Fruit fly (Drosophila melanogaster) whole organism, embryonic: ENCODE measurements around the gene Usp5.
A peak's percentile ranks its signal among the peaks of the same experiment; 100 is the strongest.

Experiments used
- Bdp1 ChIP-seq: fragments of 200-800 bp; sonication (Bioruptor generic); optimal IDR thresholded peaks from 3 replicates; lab custom pipeline; 2016; ENCODE audit warnings: missing biosample characterization, missing genetic modification characterization
- CG10147 ChIP-seq: fragments of 200-800 bp; sonication (Bioruptor generic); optimal IDR thresholded peaks from 2 replicates; lab custom pipeline; 2019; ENCODE audit warnings: missing biosample characterization, mild to moderate bottlenecking, missing genetic modification characterization, moderate library complexity
- CG10267 ChIP-seq: fragments of 200-800 bp; sonication (Bioruptor generic); optimal IDR thresholded peaks from 2 replicates; lab custom pipeline; 2018; ENCODE audit warnings: missing biosample characterization, mild to moderate bottlenecking, missing genetic modification characterization, moderate library complexity
- CG11398 ChIP-seq: fragments of 200-800 bp; sonication (Bioruptor generic); optimal IDR thresholded peaks from 2 replicates; lab custom pipeline; 2016; ENCODE audit warnings: missing biosample characterization, missing genetic modification characterization
- CG12744 ChIP-seq: fragments of 200-800 bp; sonication (Bioruptor generic); optimal IDR thresholded peaks from 2 replicates; lab custom pipeline; 2016; ENCODE audit warnings: missing biosample characterization, missing genetic modification characterization
- CG15011 ChIP-seq: fragments of 200-800 bp; sonication (Bioruptor generic); optimal IDR thresholded peaks from 3 replicates; lab custom pipeline; 2018; ENCODE audit warnings: missing biosample characterization, mild to moderate bottlenecking, missing genetic modification characterization
- CG15601 ChIP-seq: fragments of 200-800 bp; sonication (Bioruptor generic); optimal IDR thresholded peaks from 3 replicates; lab custom pipeline; 2019; ENCODE audit warnings: missing biosample characterization, mild to moderate bottlenecking, missing genetic modification characterization, moderate library complexity
- CG16779 ChIP-seq: fragments of 200-800 bp; sonication (Bioruptor generic); IDR thresholded peaks from 2 replicates; pipeline ENCODE4 v1.3.6; 2022; ENCODE audit warnings: missing biosample characterization, missing genetic modification characterization
- CG30431 ChIP-seq: fragments of 200-800 bp; sonication (Bioruptor generic); optimal IDR thresholded peaks from 2 replicates; lab custom pipeline; 2017; ENCODE audit warnings: missing biosample characterization, missing genetic modification characterization
- CG32772 ChIP-seq: fragments of 200-800 bp; sonication (Bioruptor generic); IDR thresholded peaks from 2 replicates; pipeline ENCODE4 v1.3.6; 2022; ENCODE audit warnings: missing biosample characterization, missing genetic modification characterization
- CG3995 ChIP-seq: fragments of 200-800 bp; sonication (Bioruptor generic); optimal IDR thresholded peaks from 3 replicates; lab custom pipeline; 2016; ENCODE audit warnings: missing biosample characterization, missing genetic modification characterization
- CG4328 ChIP-seq: fragments of 200-800 bp; sonication (Bioruptor generic); optimal IDR thresholded peaks from 3 replicates; lab custom pipeline; 2017; ENCODE audit warnings: missing biosample characterization, missing genetic modification reagents, missing genetic modification characterization
- CG4424 ChIP-seq: fragments of 200-800 bp; sonication (Bioruptor generic); optimal IDR thresholded peaks from 3 replicates; lab custom pipeline; 2016; ENCODE audit warnings: missing biosample characterization, missing genetic modification characterization
- CG4617 ChIP-seq: fragments of 200-800 bp; sonication (Bioruptor generic); optimal IDR thresholded peaks from 3 replicates; lab custom pipeline; 2016; ENCODE audit warnings: missing biosample characterization, missing genetic modification characterization, borderline replicate concordance
- CG6683 ChIP-seq: fragments of 200-800 bp; sonication (Bioruptor generic); optimal IDR thresholded peaks from 2 replicates; lab custom pipeline; 2017; ENCODE audit warnings: missing biosample characterization, mild to moderate bottlenecking, missing genetic modification characterization, missing genetic modification reagents
- CG6689 ChIP-seq: fragments of 200-800 bp; sonication (Bioruptor generic); IDR thresholded peaks from 2 replicates; pipeline ENCODE4 v1.3.6; 2022; ENCODE audit warnings: missing biosample characterization, missing genetic modification characterization
- CG7839 ChIP-seq: fragments of 200-800 bp; sonication (Bioruptor generic); optimal IDR thresholded peaks from 3 replicates; lab custom pipeline; 2018; ENCODE audit warnings: missing biosample characterization, mild to moderate bottlenecking, missing genetic modification characterization, moderate library complexity
- CG7963 ChIP-seq: fragments of 200-800 bp; sonication (Bioruptor generic); IDR thresholded peaks from 3 replicates; pipeline ENCODE4 v1.3.6; 2022; ENCODE audit warnings: missing biosample characterization, missing genetic modification characterization; ENCODE audit not compliant: partially characterized antibody
- CG9215 ChIP-seq: fragments of 200-800 bp; sonication (Bioruptor generic); IDR thresholded peaks from 2 replicates; pipeline ENCODE4 v1.3.6; 2022; ENCODE audit warnings: missing biosample characterization, missing genetic modification characterization
- Dek ChIP-seq: fragments of 200-800 bp; sonication (Bioruptor generic); optimal IDR thresholded peaks from 3 replicates; lab custom pipeline; 2019; ENCODE audit warnings: missing biosample characterization, mild to moderate bottlenecking, missing genetic modification characterization, moderate library complexity
- Dll ChIP-seq: fragments of 200-800 bp; sonication (Bioruptor generic); IDR thresholded peaks from 4 replicates; pipeline ENCODE4 v1.3.6; 2022; ENCODE audit warnings: missing biosample characterization, missing genetic modification characterization; ENCODE audit not compliant: partially characterized antibody
- E2f2 ChIP-seq: fragments of 200-800 bp; sonication (Bioruptor generic); IDR thresholded peaks from 2 replicates; pipeline ENCODE4 v1.3.6; 2022; ENCODE audit warnings: missing biosample characterization, missing genetic modification characterization
- ERR ChIP-seq: fragments of 200-800 bp; sonication (Bioruptor generic); optimal IDR thresholded peaks from 2 replicates; lab custom pipeline; 2016; ENCODE audit warnings: missing biosample characterization, missing genetic modification characterization
- Fer2 ChIP-seq: fragments of 200-800 bp; sonication (Bioruptor generic); optimal IDR thresholded peaks from 2 replicates; lab custom pipeline; 2018; ENCODE audit warnings: missing biosample characterization, mild to moderate bottlenecking, missing genetic modification characterization, moderate library complexity
- H15 ChIP-seq: fragments of 200-800 bp; sonication (Bioruptor generic); IDR thresholded peaks from 3 replicates; pipeline ENCODE4 v1.3.6; 2022; ENCODE audit warnings: missing biosample characterization, missing genetic modification characterization
- HLH54F ChIP-seq: fragments of 200-800 bp; sonication (Bioruptor generic); optimal IDR thresholded peaks from 3 replicates; lab custom pipeline; 2016; ENCODE audit warnings: missing biosample characterization, missing genetic modification characterization
- HmgD ChIP-seq: fragments of 200-800 bp; sonication (Bioruptor generic); optimal IDR thresholded peaks from 3 replicates; lab custom pipeline; 2016; ENCODE audit warnings: missing biosample characterization, missing genetic modification characterization
- Max ChIP-seq: fragments of 200-800 bp; sonication (Bioruptor generic); optimal IDR thresholded peaks from 2 replicates; lab custom pipeline; 2016; ENCODE audit warnings: missing biosample characterization, mild to moderate bottlenecking, missing genetic modification characterization
- Nf-YB ChIP-seq: fragments of 200-800 bp; sonication (Bioruptor generic); optimal IDR thresholded peaks from 3 replicates; lab custom pipeline; 2019; ENCODE audit warnings: missing biosample characterization, mild to moderate bottlenecking, missing genetic modification characterization, moderate library complexity
- Stat92E ChIP-seq, 3 experiments: fragments of >200 bp in 2 of 3; fragments of 200-800 bp in 1 of 3; sonication (Bioruptor generic) in 1 of 3; optimal IDR thresholded peaks; 2 replicates each; lab custom pipeline; 2017 to 2019; ENCODE audit warnings: missing biosample characterization in 3 of 3, missing genetic modification characterization in 3 of 3, mild to moderate bottlenecking in 1 of 3, moderate library complexity in 1 of 3
- abd-A ChIP-seq: fragments of 200-800 bp; sonication (Bioruptor generic); optimal IDR thresholded peaks from 3 replicates; lab custom pipeline; 2019; ENCODE audit warnings: missing biosample characterization, mild to moderate bottlenecking, missing genetic modification characterization, moderate library complexity
- chif ChIP-seq, 2 experiments: fragments of 200-800 bp; sonication (Bioruptor generic); optimal IDR thresholded peaks; 3 replicates each; lab custom pipeline; 2016; ENCODE audit warnings: missing biosample characterization in 2 of 2, missing genetic modification characterization in 2 of 2
- crol ChIP-seq: fragments of 200-800 bp; sonication (Bioruptor generic); IDR thresholded peaks from 2 replicates; pipeline ENCODE4 v1.3.6; 2022; ENCODE audit warnings: missing biosample characterization, missing genetic modification characterization
- da ChIP-seq: fragments of 200-800 bp; sonication (Bioruptor generic); optimal IDR thresholded peaks from 2 replicates; lab custom pipeline; 2016; ENCODE audit warnings: missing biosample characterization, missing genetic modification characterization
- gcm ChIP-seq: fragments of 200-800 bp; sonication (Bioruptor generic); optimal IDR thresholded peaks from 2 replicates; lab custom pipeline; 2019; ENCODE audit warnings: missing biosample characterization, mild to moderate bottlenecking, missing genetic modification characterization, moderate library complexity
- gt ChIP-seq: fragments of 200-800 bp; sonication (Bioruptor generic); IDR thresholded peaks from 2 replicates; pipeline ENCODE4 v1.3.6; 2022; ENCODE audit warnings: missing biosample characterization, missing genetic modification characterization
- h ChIP-seq: fragments of >200 bp; optimal IDR thresholded peaks from 2 replicates; lab custom pipeline; 2017
- lilli ChIP-seq: fragments of 200-800 bp; sonication (Bioruptor generic); optimal IDR thresholded peaks from 3 replicates; lab custom pipeline; 2016; ENCODE audit warnings: missing biosample characterization, missing genetic modification characterization
- luna ChIP-seq: fragments of 200-800 bp; sonication (Bioruptor generic); optimal IDR thresholded peaks from 2 replicates; lab custom pipeline; 2016; ENCODE audit warnings: missing biosample characterization, missing genetic modification characterization
- maf-S ChIP-seq: fragments of 200-800 bp; sonication (Bioruptor generic); optimal IDR thresholded peaks from 2 replicates; lab custom pipeline; 2016; ENCODE audit warnings: missing biosample characterization, missing genetic modification characterization
- mirr ChIP-seq: fragments of 200-800 bp; sonication (Bioruptor generic); optimal IDR thresholded peaks from 3 replicates; lab custom pipeline; 2018; ENCODE audit warnings: missing biosample characterization, mild to moderate bottlenecking, missing genetic modification characterization
- mld ChIP-seq: fragments of 200-800 bp; sonication (Bioruptor generic); IDR thresholded peaks from 3 replicates; pipeline ENCODE4 v1.3.6; 2022; ENCODE audit warnings: missing biosample characterization, missing genetic modification characterization; ENCODE audit not compliant: partially characterized antibody
- nerfin-1 ChIP-seq: fragments of 200-800 bp; sonication (Bioruptor generic); optimal IDR thresholded peaks from 3 replicates; lab custom pipeline; 2019; ENCODE audit warnings: missing biosample characterization, mild to moderate bottlenecking, missing genetic modification characterization, moderate library complexity
- p53 ChIP-seq: fragments of 200-800 bp; sonication (Bioruptor generic); optimal IDR thresholded peaks from 2 replicates; lab custom pipeline; 2016; ENCODE audit warnings: missing biosample characterization, missing genetic modification characterization
- ro ChIP-seq: fragments of 200-800 bp; sonication (Bioruptor generic); IDR thresholded peaks from 2 replicates; pipeline ENCODE4 v1.3.6; 2022; ENCODE audit warnings: missing biosample characterization, missing genetic modification characterization
- seq ChIP-seq: fragments of 200-800 bp; sonication (Bioruptor generic); IDR thresholded peaks from 2 replicates; pipeline ENCODE4 v1.3.6; 2022; ENCODE audit warnings: missing biosample characterization, missing genetic modification characterization
- sima ChIP-seq: fragments of 200-800 bp; sonication (Bioruptor generic); optimal IDR thresholded peaks from 2 replicates; lab custom pipeline; 2016; ENCODE audit warnings: missing biosample characterization, missing genetic modification characterization
- sr ChIP-seq: fragments of 200-800 bp; sonication (Bioruptor generic); IDR thresholded peaks from 3 replicates; pipeline ENCODE4 v1.3.6; 2022; ENCODE audit warnings: missing biosample characterization, missing genetic modification characterization
- tup ChIP-seq: fragments of 200-800 bp; sonication (Bioruptor generic); optimal IDR thresholded peaks from 2 replicates; lab custom pipeline; 2016; ENCODE audit warnings: missing biosample characterization, mild to moderate bottlenecking, missing genetic modification characterization, moderate library complexity
- twi ChIP-seq: fragments of 200-800 bp; optimal IDR thresholded peaks from 2 replicates; lab custom pipeline; 2019; ENCODE audit warnings: missing biosample characterization, mild to moderate bottlenecking, missing genetic modification characterization, moderate library complexity
- wor ChIP-seq: fragments of 200-800 bp; sonication (Bioruptor generic); IDR thresholded peaks from 2 replicates; pipeline ENCODE4 v1.3.6; 2022; ENCODE audit warnings: missing biosample characterization, missing genetic modification characterization
- zen ChIP-seq: fragments of 200-800 bp; sonication (Bioruptor generic); optimal IDR thresholded peaks from 3 replicates; lab custom pipeline; 2018; ENCODE audit warnings: missing biosample characterization, mild to moderate bottlenecking, missing genetic modification characterization, moderate library complexity

The Usp5 gene

DNA sequence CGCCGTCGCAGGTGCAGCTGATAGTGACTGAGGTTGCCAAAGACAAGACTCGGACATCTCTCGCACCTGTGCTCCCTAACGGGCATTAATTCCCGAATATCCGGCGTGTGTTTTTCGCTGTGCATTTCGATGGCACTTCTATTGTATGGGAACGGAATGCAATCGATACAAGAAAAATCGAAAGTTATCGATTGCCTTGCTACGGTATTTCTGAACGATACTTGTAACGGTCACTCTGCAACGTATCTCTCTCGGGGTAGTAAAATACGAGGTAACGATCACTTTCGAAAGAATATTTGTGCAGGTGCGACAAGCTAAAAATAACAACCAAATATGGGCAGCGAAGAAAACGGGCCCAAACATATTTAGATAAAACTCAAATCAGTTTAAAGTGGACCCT is 16.8 kb upstream of the Usp5 start, which contains the start of gene CG32280 (continued):
- no peak for TF ChIP-seq CG15601 (tag; lab: Kevin White, UChicago)
- TF ChIP-seq gt = no peak
- no peak for TF ChIP-seq CG16779 (GFP tag; lab: Robert Waterston, UW)
- no peak for TF ChIP-seq chif (GFP tag; optimal IDR thresholded peaks at IDR 0.05; lab: Kevin White, UChicago)
- TF ChIP-seq sr = no peak
- TF ChIP-seq CG4328 (GFP tag; lab: Kevin White, UChicago) = no peak
- TF ChIP-seq CG4617 = peak; percentile 52
- TF ChIP-seq CG7963 (GFP tag; lab: Robert Waterston, UW) = peak; percentile 66; the same call in 2 of the 3 replicates
- peak; percentile 45; the same call in 1 of the 2 replicates for TF ChIP-seq E2f2 (GFP tag; lab: Robert Waterston, UW)
- TF ChIP-seq CG32772 (GFP tag; lab: Robert Waterston, UW) = no peak
- TF ChIP-seq Fer2 = no peak
- peak; percentile 0 for TF ChIP-seq mirr (GFP tag; lab: Kevin White, UChicago)
- TF ChIP-seq sima (GFP tag; lab: Kevin White, UChicago) = no peak
- no peak for TF ChIP-seq ro (GFP tag; lab: Robert Waterston, UW)
- TF ChIP-seq mld (GFP tag; lab: Robert Waterston, UW) = peak; percentile 73; the same call in 1 of the 3 replicates
- TF ChIP-seq CG3995 (GFP tag; lab: Kevin White, UChicago) = peak; percentile 77
- no peak for TF ChIP-seq tup (GFP tag; lab: Kevin White, UChicago)
- peak; percentile 48 for TF ChIP-seq lilli (GFP tag; lab: Kevin White, UChicago)
- TF ChIP-seq twi (tag; lab: Kevin White, UChicago) = no peak
- TF ChIP-seq CG4424 (GFP tag; lab: Kevin White, UChicago) = peak; percentile 6
- TF ChIP-seq Stat92E (GFP tag; optimal IDR thresholded peaks at IDR 0.05; lab: Kevin White, UChicago) = peak in 1 of 3 experiments; percentile 61
- peak; percentile 48 for TF ChIP-seq CG10267
- peak; percentile 68 for TF ChIP-seq HmgD (GFP tag; lab: Kevin White, UChicago)
- TF ChIP-seq CG12744 (GFP tag; lab: Kevin White, UChicago) = no peak
- TF ChIP-seq H15 (GFP tag; lab: Robert Waterston, UW) = no peak
- TF ChIP-seq Dek (tag; lab: Kevin White, UChicago) = no peak
- TF ChIP-seq seq (GFP tag; lab: Robert Waterston, UW) = no peak
- TF ChIP-seq crol (GFP tag; lab: Robert Waterston, UW) = no peak
- TF ChIP-seq CG15011 (GFP tag; lab: Kevin White, UChicago) = no peak
- peak; percentile 82 for TF ChIP-seq Dll (GFP tag; lab: Robert Waterston, UW)
- peak; percentile 10 for TF ChIP-seq CG6683 (GFP tag; lab: Kevin White, UChicago)
- no peak for TF ChIP-seq da
- peak; percentile 5 for TF ChIP-seq ERR (GFP tag; lab: Kevin White, UChicago)
- TF ChIP-seq nerfin-1 (tag; lab: Kevin White, UChicago) = peak; percentile 58
- TF ChIP-seq gcm (GFP tag; lab: Kevin White, UChicago) = no peak
- no peak for TF ChIP-seq p53
- TF ChIP-seq Bdp1 (GFP tag; lab: Kevin White, UChicago) = no peak
- no peak for TF ChIP-seq maf-S (GFP tag; lab: Kevin White, UChicago)
- TF ChIP-seq CG6689 (GFP tag; lab: Robert Waterston, UW) = no peak
- no peak for TF ChIP-seq CG9215 (GFP tag; lab: Robert Waterston, UW)
- peak; percentile 13 for TF ChIP-seq CG11398 (GFP tag; lab: Kevin White, UChicago)
- TF ChIP-seq luna (GFP tag; lab: Kevin White, UChicago) = no peak
- no peak for TF ChIP-seq CG7839 (tag; lab: Kevin White, UChicago)
- no peak for TF ChIP-seq abd-A (tag; lab: Kevin White, UChicago)
- no peak for TF ChIP-seq wor (GFP tag; lab: Robert Waterston, UW)
- TF ChIP-seq Nf-YB = no peak
- TF ChIP-seq CG10147 (GFP tag; lab: Kevin White, UChicago) = no peak
- no peak for TF ChIP-seq CG30431
- TF ChIP-seq Max (GFP tag; lab: Kevin White, UChicago) = peak; percentile 33
- peak; percentile 3 for TF ChIP-seq HLH54F (GFP tag; lab: Kevin White, UChicago)
- TF ChIP-seq zen (tag; lab: Kevin White, UChicago) = no peak
- TF ChIP-seq h (lab: Kevin White, UChicago) = no peak
